Worm (Caenorhabditis elegans) whole organism, L2 larva: ENCODE measurements around the gene str-45.
"Not testable (repeated sequence)": the region's sequence is repeated elsewhere in the genome, so short reads cannot be mapped to it uniquely, and the experiment has no call there.

ENCODE experiments used
- C34F6.9 ChIP-seq: fragments of 150-350 bp; optimal IDR thresholded peaks from 2 replicates; lab custom pipeline; 2014; ENCODE audit warnings: missing biosample characterization, missing genetic modification characterization
- F13H6.1 ChIP-seq: sonication (generic microtip); optimal IDR thresholded peaks from 2 replicates; lab custom pipeline; 2016; ENCODE audit warnings: missing genetic modification characterization, missing compliant biosample characterization
- R02D3.7 ChIP-seq: fragments of 150-350 bp; optimal IDR thresholded peaks from 2 replicates; lab custom pipeline; 2014; ENCODE audit warnings: missing biosample characterization, missing genetic modification characterization
- alr-1 ChIP-seq: fragments of 150-350 bp; optimal IDR thresholded peaks from 2 replicates; lab custom pipeline; 2014; ENCODE audit warnings: missing biosample characterization, missing genetic modification characterization
- aly-2 ChIP-seq: fragments of 150-350 bp; optimal IDR thresholded peaks from 2 replicates; lab custom pipeline; 2014; ENCODE audit warnings: missing biosample characterization, missing genetic modification characterization
- ama-1 ChIP-seq: fragments of 150-350 bp; optimal IDR thresholded peaks from 2 replicates; lab custom pipeline; 2018; ENCODE audit warnings: inconsistent platforms
- blmp-1 ChIP-seq: sonication (generic microtip); optimal IDR thresholded peaks from 2 replicates; lab custom pipeline; 2017; ENCODE audit warnings: missing genetic modification characterization, mild to moderate bottlenecking, missing compliant biosample characterization, antibody characterized with exemption, moderate library complexity; ENCODE audit not compliant: insufficient read depth
- ceh-82 ChIP-seq: fragments of 150-350 bp; optimal IDR thresholded peaks from 2 replicates; lab custom pipeline; 2014; ENCODE audit warnings: missing biosample characterization, missing genetic modification characterization
- crh-2 ChIP-seq: sonication (generic microtip); optimal IDR thresholded peaks from 2 replicates; lab custom pipeline; 2017; ENCODE audit warnings: missing biosample characterization, missing genetic modification characterization
- dmd-4 ChIP-seq: sonication (generic microtip); optimal IDR thresholded peaks from 2 replicates; lab custom pipeline; 2017; ENCODE audit warnings: missing biosample characterization, missing genetic modification characterization
- egl-27 ChIP-seq: sonication (generic microtip); optimal IDR thresholded peaks from 3 replicates; lab custom pipeline; 2017; ENCODE audit warnings: missing biosample characterization, missing genetic modification reagents, missing genetic modification characterization
- elt-3 ChIP-seq: sonication (generic microtip); optimal IDR thresholded peaks from 2 replicates; lab custom pipeline; 2017; ENCODE audit warnings: missing biosample characterization, missing genetic modification characterization
- fos-1 ChIP-seq: fragments of 150-350 bp; optimal IDR thresholded peaks from 2 replicates; lab custom pipeline; 2014; ENCODE audit warnings: missing biosample characterization, missing genetic modification characterization
- gmeb-1 ChIP-seq: fragments of 150-350 bp; optimal IDR thresholded peaks from 2 replicates; lab custom pipeline; 2014; ENCODE audit warnings: missing biosample characterization, missing genetic modification characterization
- lin-11 ChIP-seq: fragments of 150-350 bp; sonication (generic microtip); optimal IDR thresholded peaks from 2 replicates; lab custom pipeline; 2014; ENCODE audit warnings: missing biosample characterization, missing genetic modification characterization, inconsistent platforms, mixed read lengths
- lin-13 ChIP-seq: fragments of 150-350 bp; optimal IDR thresholded peaks from 2 replicates; lab custom pipeline; 2014; ENCODE audit warnings: missing biosample characterization, missing genetic modification reagents, missing genetic modification characterization
- lin-39 ChIP-seq: fragments of 150-350 bp; optimal IDR thresholded peaks from 2 replicates; lab custom pipeline; 2014; ENCODE audit warnings: missing biosample characterization, missing genetic modification reagents, missing genetic modification characterization
- lsy-2 ChIP-seq, 2 experiments: fragments of 150-350 bp in 1 of 2; sonication (generic microtip) in 1 of 2; optimal IDR thresholded peaks; 2 replicates each; lab custom pipeline; 2014 to 2017; ENCODE audit warnings: missing biosample characterization in 2 of 2, missing genetic modification characterization in 2 of 2
- mab-5 ChIP-seq: fragments of 150-350 bp; optimal IDR thresholded peaks from 2 replicates; lab custom pipeline; 2014; ENCODE audit warnings: missing biosample characterization, missing genetic modification characterization
- nhr-10 ChIP-seq: sonication (generic microtip); optimal IDR thresholded peaks from 2 replicates; lab custom pipeline; 2017; ENCODE audit warnings: missing biosample characterization, missing genetic modification characterization
- nhr-11 ChIP-seq: fragments of 150-350 bp; optimal IDR thresholded peaks from 2 replicates; lab custom pipeline; 2014; ENCODE audit warnings: missing biosample characterization, missing genetic modification characterization
- nhr-12 ChIP-seq: fragments of 150-350 bp; optimal IDR thresholded peaks from 2 replicates; lab custom pipeline; 2014; ENCODE audit warnings: missing biosample characterization, missing genetic modification characterization
- nhr-129 ChIP-seq: fragments of 150-350 bp; optimal IDR thresholded peaks from 2 replicates; lab custom pipeline; 2014; ENCODE audit warnings: missing biosample characterization, missing genetic modification characterization
- nhr-21 ChIP-seq: fragments of 150-350 bp; optimal IDR thresholded peaks from 2 replicates; lab custom pipeline; 2014; ENCODE audit warnings: missing biosample characterization, missing genetic modification characterization
- nhr-23 ChIP-seq: fragments of 150-350 bp; optimal IDR thresholded peaks from 2 replicates; lab custom pipeline; 2014; ENCODE audit warnings: missing biosample characterization, missing genetic modification reagents, missing genetic modification characterization
- nhr-237 ChIP-seq: fragments of 150-350 bp; optimal IDR thresholded peaks from 2 replicates; lab custom pipeline; 2014; ENCODE audit warnings: missing biosample characterization, missing genetic modification characterization
- nhr-25 ChIP-seq: fragments of 150-350 bp; sonication (generic microtip); optimal IDR thresholded peaks from 3 replicates; lab custom pipeline; 2014; ENCODE audit warnings: missing biosample characterization, missing genetic modification characterization
- nhr-6 ChIP-seq: fragments of 150-350 bp; optimal IDR thresholded peaks from 2 replicates; lab custom pipeline; 2014; ENCODE audit warnings: missing biosample characterization, missing genetic modification characterization
- nhr-77 ChIP-seq: fragments of 150-350 bp; optimal IDR thresholded peaks from 2 replicates; lab custom pipeline; 2014; ENCODE audit warnings: missing biosample characterization, missing genetic modification characterization
- peb-1 ChIP-seq: fragments of 150-350 bp; optimal IDR thresholded peaks from 2 replicates; lab custom pipeline; 2014; ENCODE audit warnings: missing biosample characterization, missing genetic modification characterization
- sem-4 ChIP-seq: fragments of 150-350 bp; optimal IDR thresholded peaks from 2 replicates; lab custom pipeline; 2014; ENCODE audit warnings: missing biosample characterization, missing genetic modification reagents, missing genetic modification characterization
- skn-1 ChIP-seq: sonication (generic microtip); optimal IDR thresholded peaks from 2 replicates; lab custom pipeline; 2017; ENCODE audit warnings: missing biosample characterization, missing genetic modification characterization
- sma-3 ChIP-seq: sonication (generic microtip); optimal IDR thresholded peaks from 2 replicates; lab custom pipeline; 2016; ENCODE audit warnings: missing genetic modification reagents, missing genetic modification characterization, missing compliant biosample characterization
- sma-9 ChIP-seq, 2 experiments: fragments of 150-350 bp in 1 of 2; sonication (generic microtip) in 1 of 2; optimal IDR thresholded peaks; 2 replicates each; lab custom pipeline; 2014 to 2016; ENCODE audit warnings: missing genetic modification characterization in 2 of 2, mild to moderate bottlenecking in 1 of 2, missing biosample characterization in 1 of 2, missing compliant biosample characterization in 1 of 2, missing genetic modification reagents in 1 of 2, moderate library complexity in 1 of 2
- snpc-4 ChIP-seq: fragments of 150-350 bp; optimal IDR thresholded peaks from 2 replicates; lab custom pipeline; 2014; ENCODE audit warnings: missing biosample characterization, missing genetic modification characterization
- unc-39 ChIP-seq: fragments of 150-350 bp; optimal IDR thresholded peaks from 2 replicates; lab custom pipeline; 2014; ENCODE audit warnings: missing biosample characterization, missing genetic modification characterization
- unc-62 ChIP-seq: fragments of 150-350 bp; optimal IDR thresholded peaks from 2 replicates; lab custom pipeline; 2014; ENCODE audit warnings: missing biosample characterization, missing genetic modification reagents, missing genetic modification characterization
- zag-1 ChIP-seq: fragments of 150-350 bp; optimal IDR thresholded peaks from 2 replicates; lab custom pipeline; 2014; ENCODE audit warnings: missing biosample characterization, missing genetic modification characterization
- ztf-1 ChIP-seq: fragments of 200-800 bp; sonication (Bioruptor generic); conservative IDR thresholded peaks from 2 replicates; pipeline ENCODE4 v1.3.6; 2022; ENCODE audit warnings: missing genetic modification characterization, missing compliant biosample characterization
- ztf-11 ChIP-seq: sonication (generic microtip); optimal IDR thresholded peaks from 2 replicates; lab custom pipeline; 2017; ENCODE audit warnings: missing biosample characterization, missing genetic modification characterization
- ztf-4 ChIP-seq: fragments of 150-350 bp; optimal IDR thresholded peaks from 2 replicates; lab custom pipeline; 2014; ENCODE audit warnings: missing biosample characterization, missing genetic modification characterization

str-45 gene

ce11 chrV:15125162-15125561 lies 33.6 kb upstream of the str-45 start, which contains the start of gene ugt-30:
Gene ugt-30 (minus strand): TSS chrV:15125262.
- not testable (repeated sequence) for TF ChIP-seq nhr-21; crh-2; nhr-6 (tag; lab: Kevin White, UChicago)
- TF ChIP-seq, all 48 proteins: peak for 0; not testable (repeated sequence) for 48

ce11 chrV:15127413-15127812 lies 31.4 kb upstream of the str-45 start, which contains the start of gene srj-27:
Gene srj-27 (minus strand): TSS chrV:15127513.
- no peak for TF ChIP-seq gmeb-1
- no peak for TF ChIP-seq mab-5 (tag; lab: Kevin White, UChicago)

DNA sequence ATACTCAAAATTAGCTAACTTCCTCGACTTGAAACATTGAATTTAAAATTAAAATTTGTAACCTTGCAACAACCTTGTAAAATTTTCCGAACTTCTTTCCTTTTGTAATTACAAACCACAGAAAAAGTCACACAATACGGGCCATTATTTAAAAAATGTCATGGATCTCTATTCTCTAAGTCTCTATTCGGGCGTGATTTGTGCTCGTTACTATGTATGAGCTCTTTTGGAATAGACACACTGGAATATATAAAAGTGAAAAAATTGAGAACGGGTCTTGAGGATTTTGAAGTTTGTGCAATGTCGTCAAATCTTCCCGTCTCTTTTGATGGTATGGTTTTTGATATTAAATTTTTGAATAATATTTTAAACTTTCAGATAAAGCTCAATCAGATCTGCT lies 30.8 kb upstream of the str-45 start, which contains the start of gene srr-7:
srr-7 (plus strand) TSS at position 301 of the 400 bp plus-strand sequence.
- TF ChIP-seq ztf-1: no peak
- TF ChIP-seq dmd-4 (tag; lab: Kevin White, UChicago): no peak
- no peak for TF ChIP-seq mab-5 (tag; lab: Kevin White, UChicago)
- TF ChIP-seq unc-62: no peak
- TF ChIP-seq snpc-4 (tag; lab: Kevin White, UChicago): no peak
- no peak for TF ChIP-seq egl-27 (tag; lab: Kevin White, UChicago)
- TF ChIP-seq R02D3.7 (tag; lab: Kevin White, UChicago): no peak
- no peak for TF ChIP-seq lin-11 (tag; lab: Kevin White, UChicago)
- no peak for TF ChIP-seq ceh-82
- no peak for TF ChIP-seq ztf-11 (tag; lab: Kevin White, UChicago)
- no peak for TF ChIP-seq elt-3 (tag; lab: Kevin White, UChicago)
- TF ChIP-seq nhr-12 (tag; lab: Kevin White, UChicago): no peak
- no peak for TF ChIP-seq gmeb-1
- no peak for TF ChIP-seq nhr-25
- no peak for TF ChIP-seq blmp-1 (tag; lab: Kevin White, UChicago)
- TF ChIP-seq lin-13 (GFP tag; lab: Kevin White, UChicago): no peak
- TF ChIP-seq nhr-21: no peak

ce11 chrV:15132423-15132822 lies 26.4 kb upstream of the str-45 start, which contains the start of gene str-171:
Gene str-171 (minus strand): TSS chrV:15132523.
- no peak for TF ChIP-seq aly-2 (tag; lab: Kevin White, UChicago)
- TF ChIP-seq, all 48 proteins: peak for 0

- TF ChIP-seq fos-1 (tag; lab: Kevin White, UChicago) (peak; percentile 85), crh-2 (no peak), sma-9 (GFP tag; optimal IDR thresholded peaks at IDR 0.05; lab: Kevin White, UChicago) (no peak), sma-9 (tag; optimal IDR thresholded peaks at IDR 0.05; lab: Kevin White, UChicago) (no peak), gmeb-1 (no peak)
Observed at ce11 chrV:15133812-15134211, 25.0 kb upstream of the str-45 start.

ce11 chrV:15136772-15137171 lies 22.0 kb upstream of the str-45 start, which contains the start of gene aipl-1:
Gene aipl-1 (minus strand): TSS chrV:15136801.
- TF ChIP-seq sem-4 (tag; lab: Kevin White, UChicago) (peak; percentile 3), snpc-4 (tag; lab: Kevin White, UChicago) (peak; percentile 68), aly-2 (tag; lab: Kevin White, UChicago) (no peak), nhr-129 (tag; lab: Kevin White, UChicago) (peak; percentile 86), fos-1 (tag; lab: Kevin White, UChicago) (peak; percentile 72), ztf-11 (tag; lab: Kevin White, UChicago) (no peak), ama-1 (lab: Kevin White, UChicago) (no peak), F13H6.1 (peak; percentile 56), sma-9 (GFP tag; optimal IDR thresholded peaks at IDR 0.05; lab: Kevin White, UChicago) (peak; percentile 79), sma-9 (tag; optimal IDR thresholded peaks at IDR 0.05; lab: Kevin White, UChicago) (no peak), nhr-77 (tag; lab: Kevin White, UChicago) (no peak), blmp-1 (tag; lab: Kevin White, UChicago) (peak; percentile 72), lsy-2 (tag; optimal IDR thresholded peaks at IDR 0.05; lab: Kevin White, UChicago) (peak in 1 of 2 experiments; percentile 87), nhr-23 (tag; lab: Kevin White, UChicago) (no peak), egl-27 (tag; lab: Kevin White, UChicago) (peak; percentile 21), nhr-12 (tag; lab: Kevin White, UChicago) (no peak), nhr-237 (no peak), gmeb-1 (peak; percentile 87), C34F6.9 (peak; percentile 90), sma-3 (GFP tag; lab: Kevin White, UChicago) (peak; percentile 63), crh-2 (peak; percentile 79), nhr-11 (tag; lab: Kevin White, UChicago) (no peak), ceh-82 (peak; percentile 52), lin-11 (tag; lab: Kevin White, UChicago) (no peak), nhr-25 (no peak), ztf-4 (tag; lab: Kevin White, UChicago) (peak; percentile 16), peb-1 (no peak), unc-39 (no peak), skn-1 (no peak), nhr-6 (tag; lab: Kevin White, UChicago) (no peak), zag-1 (tag; lab: Kevin White, UChicago) (peak; percentile 59), alr-1 (tag; lab: Kevin White, UChicago) (no peak), lin-39 (tag; lab: Kevin White, UChicago) (no peak), nhr-10 (tag; lab: Kevin White, UChicago) (no peak)
